Worm (Caenorhabditis elegans) whole organism, young adult: Measurements from ENCODE around the gene R08C7.4.
A peak's percentile ranks its signal among the peaks of the same experiment; 100 is the strongest.

Experiments used
- B0019.2 ChIP-seq: fragments of 200-800 bp; sonication (Bioruptor generic); conservative IDR thresholded peaks from 2 replicates; pipeline ENCODE4 v1.3.6; 2022; ENCODE audit warnings: missing genetic modification reagents, missing genetic modification characterization, missing compliant biosample characterization
- B0336.3 ChIP-seq: fragments of 200-800 bp; sonication (Bioruptor generic); IDR thresholded peaks from 2 replicates; pipeline ENCODE4 v1.3.6; 2022; ENCODE audit warnings: missing genetic modification characterization, missing compliant biosample characterization
- D2030.7 ChIP-seq: fragments of 200-800 bp; sonication (Bioruptor generic); IDR thresholded peaks from 2 replicates; pipeline ENCODE4 v1.3.6; 2022; ENCODE audit warnings: missing genetic modification reagents, missing genetic modification characterization, missing compliant biosample characterization
- F10E7.11 ChIP-seq: sonication (generic microtip); optimal IDR thresholded peaks from 2 replicates; lab custom pipeline; 2017; ENCODE audit warnings: mild to moderate bottlenecking, missing genetic modification characterization, moderate library complexity, missing compliant biosample characterization
- F22D6.2 ChIP-seq: sonication (generic microtip); optimal IDR thresholded peaks from 2 replicates; lab custom pipeline; 2016; ENCODE audit warnings: mild to moderate bottlenecking, missing genetic modification characterization, missing compliant biosample characterization
- F33H1.4 ChIP-seq: fragments of 200-800 bp; sonication (Bioruptor generic); IDR thresholded peaks from 2 replicates; pipeline ENCODE4 v1.3.6; 2022; ENCODE audit warnings: missing genetic modification reagents, missing genetic modification characterization, missing compliant biosample characterization
- F49E8.2 ChIP-seq: sonication (generic microtip); optimal IDR thresholded peaks from 3 replicates; lab custom pipeline; 2017; ENCODE audit warnings: missing genetic modification characterization, mild to moderate bottlenecking, missing compliant biosample characterization, antibody characterized with exemption, moderate library complexity; ENCODE audit not compliant: insufficient read depth
- F57A8.1 ChIP-seq: fragments of 200-800 bp; sonication (Bioruptor generic); optimal IDR thresholded peaks from 2 replicates; lab custom pipeline; 2018; ENCODE audit warnings: mild to moderate bottlenecking, missing genetic modification characterization, moderate library complexity, missing compliant biosample characterization
- Y53F4B.3 ChIP-seq: fragments of 200-800 bp; sonication (Bioruptor generic); IDR thresholded peaks from 2 replicates; pipeline ENCODE4 v1.3.6; 2022; ENCODE audit warnings: missing genetic modification reagents, missing genetic modification characterization, missing compliant biosample characterization
- Y95B8A.8 ChIP-seq: fragments of 200-800 bp; sonication (Bioruptor generic); IDR thresholded peaks from 2 replicates; pipeline ENCODE4 v1.3.6; 2022; ENCODE audit warnings: missing genetic modification reagents, missing genetic modification characterization, missing compliant biosample characterization
- ama-1 ChIP-seq, 3 experiments: fragments of 150-350 bp in 1 of 3; sonication (generic microtip) in 2 of 3; optimal IDR thresholded peaks; 2 replicates each; lab custom pipeline; 2014 to 2018; ENCODE audit warnings: missing biosample characterization in 2 of 3, missing genetic modification characterization in 2 of 3, missing genetic modification reagents in 2 of 3
- aptf-2 ChIP-seq: fragments of 200-800 bp; sonication (Bioruptor generic); conservative IDR thresholded peaks from 2 replicates; pipeline ENCODE4 v1.3.6; 2022; ENCODE audit warnings: missing genetic modification reagents, missing genetic modification characterization, missing compliant biosample characterization
- atf-7 ChIP-seq: sonication (generic microtip); optimal IDR thresholded peaks from 2 replicates; lab custom pipeline; 2017; ENCODE audit warnings: mild to moderate bottlenecking, missing genetic modification characterization, missing compliant biosample characterization
- athp-1 ChIP-seq: sonication (generic microtip); optimal IDR thresholded peaks from 2 replicates; lab custom pipeline; 2017; ENCODE audit warnings: mild to moderate bottlenecking, missing genetic modification characterization, missing compliant biosample characterization
- bed-1 ChIP-seq: fragments of 200-800 bp; sonication (Bioruptor generic); IDR thresholded peaks from 2 replicates; pipeline ENCODE4 v1.3.6; 2022; ENCODE audit warnings: missing genetic modification reagents, missing genetic modification characterization, missing compliant biosample characterization
- bed-2 ChIP-seq: fragments of 200-800 bp; sonication (Bioruptor generic); IDR thresholded peaks from 2 replicates; pipeline ENCODE4 v1.3.6; 2022; ENCODE audit warnings: missing genetic modification reagents, missing genetic modification characterization, missing compliant biosample characterization
- ceh-100 ChIP-seq: fragments of 200-800 bp; sonication (Bioruptor generic); IDR thresholded peaks from 2 replicates; pipeline ENCODE4 v1.3.6; 2022; ENCODE audit warnings: missing genetic modification reagents, missing genetic modification characterization, missing compliant biosample characterization
- ceh-91 ChIP-seq: fragments of 200-800 bp; sonication (Bioruptor generic); IDR thresholded peaks from 2 replicates; pipeline ENCODE4 v1.3.6; 2022; ENCODE audit warnings: missing genetic modification reagents, missing genetic modification characterization, missing compliant biosample characterization
- chd-7 ChIP-seq: sonication (generic microtip); optimal IDR thresholded peaks from 2 replicates; lab custom pipeline; 2016; ENCODE audit warnings: mild to moderate bottlenecking, missing genetic modification characterization, moderate library complexity, missing compliant biosample characterization
- efl-1 ChIP-seq: fragments of 150-350 bp; optimal IDR thresholded peaks from 2 replicates; lab custom pipeline; 2014; ENCODE audit warnings: missing biosample characterization, missing genetic modification reagents, missing genetic modification characterization
- ekl-4 ChIP-seq: fragments of 200-800 bp; sonication (Bioruptor generic); IDR thresholded peaks from 2 replicates; pipeline ENCODE4 v1.3.6; 2022; ENCODE audit warnings: missing genetic modification reagents, missing genetic modification characterization, missing compliant biosample characterization
- him-1 ChIP-seq: sonication (generic microtip); optimal IDR thresholded peaks from 2 replicates; lab custom pipeline; 2016; ENCODE audit warnings: missing genotype, missing genetic modification reagents, missing genetic modification characterization, missing compliant biosample characterization
- hlh-12 ChIP-seq: sonication (generic microtip); optimal IDR thresholded peaks from 2 replicates; lab custom pipeline; 2016; ENCODE audit warnings: missing genetic modification characterization, missing compliant biosample characterization
- hlh-26 ChIP-seq: fragments of 200-800 bp; sonication (Bioruptor generic); conservative IDR thresholded peaks from 2 replicates; pipeline ENCODE4 v1.3.6; 2022; ENCODE audit warnings: missing genetic modification reagents, missing genetic modification characterization, missing compliant biosample characterization
- hmg-20 ChIP-seq: fragments of 200-800 bp; sonication (Bioruptor generic); IDR thresholded peaks from 2 replicates; pipeline ENCODE4 v1.3.6; 2022; ENCODE audit warnings: missing genetic modification reagents, missing genetic modification characterization, missing compliant biosample characterization
- hsf-1 ChIP-seq: fragments of 200-800 bp; sonication (Bioruptor generic); IDR thresholded peaks from 2 replicates; pipeline ENCODE4 v1.3.6; 2022; ENCODE audit warnings: missing genetic modification reagents, missing genetic modification characterization, missing compliant biosample characterization
- lag-1 ChIP-seq: fragments of 200-800 bp; sonication (Bioruptor generic); IDR thresholded peaks from 2 replicates; pipeline ENCODE4 v1.3.6; 2022; ENCODE audit warnings: missing genetic modification reagents, missing genetic modification characterization, missing compliant biosample characterization
- lin-26 ChIP-seq: fragments of 200-800 bp; sonication (Bioruptor generic); IDR thresholded peaks from 2 replicates; pipeline ENCODE4 v1.3.6; 2022; ENCODE audit warnings: missing genetic modification reagents, missing genetic modification characterization, missing compliant biosample characterization
- lin-40 ChIP-seq: sonication (generic microtip); optimal IDR thresholded peaks from 2 replicates; lab custom pipeline; 2016; ENCODE audit warnings: missing genetic modification characterization, mild to moderate bottlenecking, missing compliant biosample characterization, missing genotype, missing genetic modification reagents
- lir-1 ChIP-seq: fragments of 200-800 bp; sonication (Bioruptor generic); conservative IDR thresholded peaks from 2 replicates; pipeline ENCODE4 v1.3.6; 2022; ENCODE audit warnings: missing genetic modification reagents, missing genetic modification characterization, missing compliant biosample characterization
- madf-10 ChIP-seq: sonication (generic microtip); optimal IDR thresholded peaks from 2 replicates; lab custom pipeline; 2016; ENCODE audit warnings: mild to moderate bottlenecking, missing genetic modification characterization, missing compliant biosample characterization
- madf-6 ChIP-seq: fragments of 200-800 bp; sonication (Bioruptor generic); IDR thresholded peaks from 2 replicates; pipeline ENCODE4 v1.3.6; 2022; ENCODE audit warnings: missing genetic modification reagents, missing genetic modification characterization, missing compliant biosample characterization
- madf-8 ChIP-seq: fragments of 200-800 bp; sonication (Bioruptor generic); conservative IDR thresholded peaks from 2 replicates; pipeline ENCODE4 v1.3.6; 2022; ENCODE audit warnings: missing genetic modification reagents, missing genetic modification characterization, missing compliant biosample characterization
- nfya-2 ChIP-seq: fragments of 200-800 bp; sonication (Bioruptor generic); IDR thresholded peaks from 2 replicates; pipeline ENCODE4 v1.3.6; 2022; ENCODE audit warnings: missing genetic modification reagents, missing genetic modification characterization, missing compliant biosample characterization
- nhr-90 ChIP-seq: sonication (generic microtip); optimal IDR thresholded peaks from 2 replicates; lab custom pipeline; 2016; ENCODE audit warnings: missing genotype, mild to moderate bottlenecking, missing genetic modification characterization, missing compliant biosample characterization
- pbrm-1 ChIP-seq: fragments of 200-800 bp; sonication (Bioruptor generic); IDR thresholded peaks from 2 replicates; pipeline ENCODE4 v1.3.6; 2022; ENCODE audit warnings: missing genetic modification reagents, missing genetic modification characterization, missing compliant biosample characterization
- pha-4 ChIP-seq: fragments of 150-350 bp; sonication (generic microtip); optimal IDR thresholded peaks from 2 replicates; lab custom pipeline; 2014; ENCODE audit warnings: missing biosample characterization, missing genetic modification reagents, missing genetic modification characterization
- snpc-1.1 ChIP-seq: sonication (generic microtip); optimal IDR thresholded peaks from 2 replicates; lab custom pipeline; 2017; ENCODE audit warnings: missing genetic modification characterization, mild to moderate bottlenecking, missing compliant biosample characterization, antibody characterized with exemption, moderate library complexity, missing genotype, missing genetic modification reagents; ENCODE audit not compliant: insufficient read depth
- tbp1 ChIP-seq: fragments of 200-800 bp; sonication (Bioruptor generic); optimal IDR thresholded peaks from 2 replicates; lab custom pipeline; 2018; ENCODE audit warnings: mild to moderate bottlenecking, missing genetic modification characterization, missing compliant biosample characterization
- tbx-9 ChIP-seq: sonication (generic microtip); optimal IDR thresholded peaks from 2 replicates; lab custom pipeline; 2016; ENCODE audit warnings: borderline replicate concordance, missing genetic modification characterization, inconsistent platforms, missing compliant biosample characterization
- tlf-1 ChIP-seq: fragments of 200-800 bp; sonication (Bioruptor generic); optimal IDR thresholded peaks from 2 replicates; lab custom pipeline; 2018; ENCODE audit warnings: mild to moderate bottlenecking, missing genetic modification characterization, missing compliant biosample characterization
- xnd-1 ChIP-seq: sonication (generic microtip); optimal IDR thresholded peaks from 2 replicates; lab custom pipeline; 2016; ENCODE audit warnings: missing genotype, missing genetic modification reagents, missing genetic modification characterization, missing compliant biosample characterization
- ztf-18 ChIP-seq: sonication (generic microtip); optimal IDR thresholded peaks from 2 replicates; lab custom pipeline; 2016; ENCODE audit warnings: missing genotype, mild to moderate bottlenecking, missing genetic modification characterization, missing compliant biosample characterization
- ztf-22 ChIP-seq: fragments of 200-800 bp; sonication (Bioruptor generic); optimal IDR thresholded peaks from 2 replicates; lab custom pipeline; 2018; ENCODE audit warnings: mild to moderate bottlenecking, missing genetic modification characterization, moderate library complexity, missing compliant biosample characterization
- ztf-6 ChIP-seq: fragments of 200-800 bp; sonication (Bioruptor generic); IDR thresholded peaks from 2 replicates; pipeline ENCODE4 v1.3.6; 2022; ENCODE audit warnings: missing genetic modification reagents, missing genetic modification characterization, missing compliant biosample characterization

The R08C7.4 gene

DNA sequence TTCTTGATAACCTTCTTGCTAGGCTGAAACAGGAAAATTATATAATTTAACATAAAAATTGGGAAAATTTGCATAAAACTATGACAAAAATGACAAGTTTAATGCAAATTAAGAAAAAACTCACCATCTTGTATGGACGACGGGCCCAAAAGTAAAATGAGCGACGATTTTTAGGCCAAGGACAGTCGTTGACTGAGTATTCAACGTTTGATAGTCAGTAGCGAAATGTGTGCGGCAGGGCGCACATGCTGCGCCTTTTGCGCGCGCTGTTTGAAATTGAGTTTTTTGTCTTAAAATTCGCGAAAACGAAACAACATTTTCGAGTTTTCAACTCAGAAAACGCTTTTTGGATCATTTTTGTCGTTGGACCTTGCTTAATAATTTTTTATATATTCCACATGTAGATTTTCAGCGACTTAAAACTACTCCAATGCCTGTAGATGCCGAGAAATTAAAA lies 44.4 kb upstream of the R08C7.4 start, which contains the start of the genes rpl-7A and set-21 (continued):
- TF ChIP-seq lin-40 (tag; lab: Kevin White, UChicago): peak; percentile 94
- peak; percentile 98 for TF ChIP-seq pbrm-1 (GFP tag; lab: Robert Waterston, UW)
- peak; percentile 72 for TF ChIP-seq chd-7 (tag; lab: Kevin White, UChicago)
- peak; percentile 36 for TF ChIP-seq nhr-90
- 0 out of 2 replicates have a peak, but pooled peaks have one; percentile 52 for TF ChIP-seq bed-2
- no peak for TF ChIP-seq F10E7.11 (tag; lab: Kevin White, UChicago)
- TF ChIP-seq hmg-20 (GFP tag; lab: Robert Waterston, UW): peak; percentile 90
- TF ChIP-seq madf-10: peak; percentile 76
- TF ChIP-seq tlf-1 (GFP tag; lab: Kevin White, UChicago): peak; percentile 98
- TF ChIP-seq ztf-6 (GFP tag; lab: Robert Waterston, UW): peak; percentile 89
- peak; percentile 98 for TF ChIP-seq Y95B8A.8 (GFP tag; lab: Robert Waterston, UW)
- TF ChIP-seq nfya-2 (GFP tag; lab: Robert Waterston, UW): 0 out of 2 replicates have a peak, but pooled peaks have one; percentile 66
- TF ChIP-seq him-1 (tag; lab: Kevin White, UChicago): peak; percentile 87
- no peak for TF ChIP-seq ama-1 (optimal IDR thresholded peaks at IDR 0.05; lab: Kevin White, UChicago)
- no peak for TF ChIP-seq ama-1 (GFP tag; optimal IDR thresholded peaks at IDR 0.05; lab: Kevin White, UChicago)
- no peak for TF ChIP-seq pha-4 (tag; lab: Kevin White, UChicago)
- peak; percentile 95 for TF ChIP-seq madf-6
- TF ChIP-seq athp-1 (tag; lab: Kevin White, UChicago): peak; percentile 81
- no peak for TF ChIP-seq F57A8.1 (GFP tag; lab: Kevin White, UChicago)
- no peak for TF ChIP-seq hlh-12 (tag; lab: Kevin White, UChicago)
- TF ChIP-seq F22D6.2 (tag; lab: Kevin White, UChicago): peak; percentile 75
- TF ChIP-seq xnd-1 (tag; lab: Kevin White, UChicago): peak; percentile 67
- TF ChIP-seq ztf-22: peak; percentile 47
- peak; percentile 97 for TF ChIP-seq lir-1 (GFP tag; lab: Robert Waterston, UW)
- no peak for TF ChIP-seq tbx-9 (tag; lab: Kevin White, UChicago)
- TF ChIP-seq ztf-18 (tag; lab: Kevin White, UChicago): peak; percentile 87
- TF ChIP-seq atf-7 (tag; lab: Kevin White, UChicago): peak; percentile 85
- TF ChIP-seq B0019.2 (GFP tag; lab: Robert Waterston, UW): peak; percentile 95
- peak; percentile 25; the same call in 1 of the 2 replicates for TF ChIP-seq lin-26
- no peak for TF ChIP-seq snpc-1.1 (tag; lab: Kevin White, UChicago)
- peak; percentile 90 for TF ChIP-seq B0336.3 (GFP tag; lab: Robert Waterston, UW)

DNA sequence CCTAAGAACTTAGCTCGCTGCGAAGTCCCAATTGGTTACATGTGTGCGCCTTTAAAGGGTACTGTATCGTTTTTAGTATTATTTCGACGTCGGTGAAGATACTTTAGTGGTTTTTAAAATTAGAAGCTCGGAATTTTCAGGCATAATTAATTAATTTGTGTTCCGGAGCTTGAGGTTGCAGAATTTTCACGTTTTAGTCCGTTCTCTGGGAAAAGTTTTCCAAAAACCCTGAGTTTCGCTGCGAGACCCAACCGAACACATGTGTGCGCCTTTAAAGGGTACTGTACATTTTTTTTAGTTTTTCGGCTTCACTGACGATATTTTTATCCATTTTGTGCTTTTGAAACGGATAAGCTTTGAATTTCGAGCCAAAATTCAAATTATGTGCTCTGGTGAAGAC lies 41.3 kb upstream of the R08C7.4 start:
- TF ChIP-seq nhr-90 (no peak), B0336.3 (GFP tag; lab: Robert Waterston, UW) (peak; percentile 29; the same call in 1 of the 2 replicates), bed-1 (no peak), ceh-100 (no peak), aptf-2 (GFP tag; lab: Robert Waterston, UW) (0 out of 2 replicates have a peak, but pooled peaks have one; percentile 18), lag-1 (GFP tag; lab: Robert Waterston, UW) (no peak), madf-8 (GFP tag; lab: Robert Waterston, UW) (peak; percentile 69), him-1 (tag; lab: Kevin White, UChicago) (peak; percentile 15), F33H1.4 (GFP tag; lab: Robert Waterston, UW) (peak; percentile 94), efl-1 (GFP tag; lab: Kevin White, UChicago) (no peak), Y95B8A.8 (GFP tag; lab: Robert Waterston, UW) (peak; percentile 71; the same call in 1 of the 2 replicates), Y53F4B.3 (GFP tag; lab: Robert Waterston, UW) (no peak), F49E8.2 (peak; percentile 54), xnd-1 (tag; lab: Kevin White, UChicago) (peak; percentile 87), madf-10 (no peak), tbp1 (GFP tag; lab: Kevin White, UChicago) (peak; percentile 17), D2030.7 (peak; percentile 75), hlh-26 (no peak), B0019.2 (GFP tag; lab: Robert Waterston, UW) (0 out of 2 replicates have a peak, but pooled peaks have one; percentile 5), athp-1 (tag; lab: Kevin White, UChicago) (peak; percentile 1), hsf-1 (GFP tag; lab: Robert Waterston, UW) (peak; percentile 48; the same call in 1 of the 2 replicates), lir-1 (GFP tag; lab: Robert Waterston, UW) (no peak), tlf-1 (GFP tag; lab: Kevin White, UChicago) (peak; percentile 32), ekl-4 (GFP tag; lab: Robert Waterston, UW) (peak; percentile 60; the same call in 1 of the 2 replicates), ceh-91 (GFP tag; lab: Robert Waterston, UW) (peak; percentile 63)
